Fruit fly (Drosophila melanogaster): ENCODE results near the gene Phs.
A peak's percentile ranks its signal among the peaks of the same experiment; 100 is the strongest.

The Phs gene

dm6 chr3L:15641590-15642019, 21.9 kb downstream of the Phs start:
- peak; percentile 45 for TF ChIP-seq CG8301 (tag; optimal IDR thresholded peaks at IDR 0.05)
- TF ChIP-seq CG15710 (tag; optimal IDR thresholded peaks at IDR 0.05): peak; percentile 54
- peak; percentile 32 for TF ChIP-seq CG17806 (tag; optimal IDR thresholded peaks at IDR 0.05)
- peak; percentile 47 for TF ChIP-seq CG9948 (tag; optimal IDR thresholded peaks at IDR 0.05)
- TF ChIP-seq Ets98B (GFP tag; IDR thresholded peaks at IDR 0.05): no peak
- peak; percentile 28 for TF ChIP-seq Snoo (tag; optimal IDR thresholded peaks at IDR 0.05)
- TF ChIP-seq fd96Ca (GFP tag; IDR thresholded peaks at IDR 0.05): no peak
- no peak for TF ChIP-seq gl (tag; optimal IDR thresholded peaks at IDR 0.05)
- TF ChIP-seq Pif1A (GFP tag; optimal IDR thresholded peaks at IDR 0.05): peak; percentile 11
- peak; percentile 51 for TF ChIP-seq CG14655 (GFP tag; optimal IDR thresholded peaks at IDR 0.05)
- TF ChIP-seq CG4496 (GFP tag; IDR thresholded peaks at IDR 0.05): 0 out of 3 replicates have a peak, but pooled peaks have one; percentile 21
- no peak for TF ChIP-seq rn (GFP tag; IDR thresholded peaks at IDR 0.05)
- no peak for TF ChIP-seq CG32121 (GFP tag; IDR thresholded peaks at IDR 0.05)
- no peak for TF ChIP-seq EcR (GFP tag; optimal IDR thresholded peaks at IDR 0.05)
- peak; percentile 81 for TF ChIP-seq CG8159 (tag; optimal IDR thresholded peaks at IDR 0.05)
- no peak for TF ChIP-seq CG10348 (GFP tag; IDR thresholded peaks at IDR 0.05)
- no peak for TF ChIP-seq Pif1B (GFP tag; optimal IDR thresholded peaks at IDR 0.05)
- TF ChIP-seq D1 (tag; optimal IDR thresholded peaks at IDR 0.05): no peak
- 0 out of 2 replicates have a peak, but pooled peaks have one; percentile 7 for TF ChIP-seq CG12605 (GFP tag; IDR thresholded peaks at IDR 0.05)

DNA sequence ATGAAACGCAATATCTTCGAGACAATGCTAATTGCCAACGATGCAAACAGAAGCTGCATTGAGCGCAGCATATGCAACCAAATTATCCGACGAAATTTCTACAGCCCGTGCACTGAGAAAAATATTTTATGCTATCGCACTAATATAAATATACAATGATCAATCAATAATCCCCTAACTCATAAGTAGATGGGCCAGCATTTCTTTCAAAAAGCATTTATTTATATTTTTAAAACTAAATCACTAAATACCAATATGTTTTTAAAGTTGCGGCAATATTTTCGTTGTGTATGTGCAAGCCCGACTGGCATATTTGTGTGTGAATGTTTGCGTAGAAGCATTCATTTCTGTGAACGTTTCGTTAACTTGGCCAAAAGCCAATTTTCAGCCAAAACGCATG, 26.5 kb downstream of the Phs start:
- TF ChIP-seq CG9948 (tag; optimal IDR thresholded peaks at IDR 0.05) (no peak), CG10348 (GFP tag; IDR thresholded peaks at IDR 0.05) (no peak), EcR (GFP tag; optimal IDR thresholded peaks at IDR 0.05) (no peak), CG8159 (tag; optimal IDR thresholded peaks at IDR 0.05) (no peak), CG14655 (GFP tag; optimal IDR thresholded peaks at IDR 0.05) (no peak), CG4496 (GFP tag; IDR thresholded peaks at IDR 0.05) (no peak), fd96Ca (GFP tag; IDR thresholded peaks at IDR 0.05) (no peak), CG12605 (GFP tag; IDR thresholded peaks at IDR 0.05) (no peak), Pif1B (GFP tag; optimal IDR thresholded peaks at IDR 0.05) (no peak), Ets98B (GFP tag; IDR thresholded peaks at IDR 0.05) (no peak), Snoo (tag; optimal IDR thresholded peaks at IDR 0.05) (no peak), CG17806 (tag; optimal IDR thresholded peaks at IDR 0.05) (no peak)

dm6 chr3L:15647712-15648621, 28.3 kb downstream of the Phs start, which contains the start of the genes comm3 and CG43083:
Gene comm3 (minus strand): TSS chr3L:15647762.
Gene CG43083 (plus strand): TSS chr3L:15648571.
- no peak for TF ChIP-seq CG8301 (tag; optimal IDR thresholded peaks at IDR 0.05)
- no peak for TF ChIP-seq CG8159 (tag; optimal IDR thresholded peaks at IDR 0.05)
- TF ChIP-seq Pif1B (GFP tag; optimal IDR thresholded peaks at IDR 0.05): no peak

dm6 chr3L:15649561-15649960, 29.9 kb downstream of the Phs start, which contains the start of the genes Eig71Ea and Eig71Eb:
Gene Eig71Ea (minus strand): TSS chr3L:15649661.
Gene Eig71Eb (plus strand): TSS chr3L:15649936.
- no peak for TF ChIP-seq Pif1B (GFP tag; optimal IDR thresholded peaks at IDR 0.05)
- no peak for TF ChIP-seq Snoo (tag; optimal IDR thresholded peaks at IDR 0.05)
- TF ChIP-seq CG12605 (GFP tag; IDR thresholded peaks at IDR 0.05): no peak
- TF ChIP-seq CG32121 (GFP tag; IDR thresholded peaks at IDR 0.05): no peak
- TF ChIP-seq CG13204 (GFP tag; optimal IDR thresholded peaks at IDR 0.05): no peak
- no peak for TF ChIP-seq CG15710 (tag; optimal IDR thresholded peaks at IDR 0.05)
- no peak for TF ChIP-seq CG8301 (tag; optimal IDR thresholded peaks at IDR 0.05)
- no peak for TF ChIP-seq CG8159 (tag; optimal IDR thresholded peaks at IDR 0.05)
- no peak for TF ChIP-seq rn (GFP tag; IDR thresholded peaks at IDR 0.05)
- no peak for TF ChIP-seq CG17806 (tag; optimal IDR thresholded peaks at IDR 0.05)
- no peak for TF ChIP-seq CG9948 (tag; optimal IDR thresholded peaks at IDR 0.05)
- no peak for TF ChIP-seq gl (tag; optimal IDR thresholded peaks at IDR 0.05)
- TF ChIP-seq EcR (GFP tag; optimal IDR thresholded peaks at IDR 0.05): no peak

dm6 chr3L:15650552-15650951, 30.9 kb downstream of the Phs start, which contains the start of gene CG43084:
Gene CG43084 (plus strand): TSS chr3L:15650852.
- no peak for TF ChIP-seq CG17806 (tag; optimal IDR thresholded peaks at IDR 0.05)
- TF ChIP-seq Pif1A (GFP tag; optimal IDR thresholded peaks at IDR 0.05): no peak
- no peak for TF ChIP-seq CG10348 (GFP tag; IDR thresholded peaks at IDR 0.05)
- TF ChIP-seq rn (GFP tag; IDR thresholded peaks at IDR 0.05): no peak
- TF ChIP-seq CG14655 (GFP tag; optimal IDR thresholded peaks at IDR 0.05): no peak
- no peak for TF ChIP-seq D1 (tag; optimal IDR thresholded peaks at IDR 0.05)

DNA sequence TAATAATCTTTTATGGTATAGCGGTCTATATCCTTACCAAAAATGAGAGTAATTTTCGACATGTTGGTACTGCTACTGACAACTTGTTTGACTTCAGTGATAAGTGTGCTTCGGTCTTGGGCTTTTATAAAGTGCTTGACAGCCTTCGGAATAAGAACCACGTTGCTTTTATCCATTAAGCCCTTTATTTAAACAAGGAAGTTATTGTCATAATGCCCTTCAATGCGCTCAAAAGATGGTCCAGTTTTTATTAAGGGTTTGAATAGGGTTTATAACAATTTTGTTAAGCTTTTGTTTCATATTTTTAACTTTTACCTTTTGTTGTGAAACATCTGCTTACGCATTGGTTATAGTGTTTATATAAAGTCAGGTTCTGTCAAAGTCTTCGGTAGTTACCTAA, 32.5 kb downstream of the Phs start, which contains the start of the genes Eig71Ec and Eig71Ed:
TSS of gene Eig71Ec (minus strand) at position 101 of the 400 bp plus-strand sequence.
TSS of gene Eig71Ed (plus strand) at position 384 of the 400 bp plus-strand sequence.
- TF ChIP-seq CG34367 (tag; optimal IDR thresholded peaks at IDR 0.05) (no peak), CG32121 (GFP tag; IDR thresholded peaks at IDR 0.05) (no peak), gl (tag; optimal IDR thresholded peaks at IDR 0.05) (no peak), Snoo (tag; optimal IDR thresholded peaks at IDR 0.05) (no peak), CG8301 (tag; optimal IDR thresholded peaks at IDR 0.05) (no peak), CG12605 (GFP tag; IDR thresholded peaks at IDR 0.05) (no peak), EcR (GFP tag; optimal IDR thresholded peaks at IDR 0.05) (no peak), CG14655 (GFP tag; optimal IDR thresholded peaks at IDR 0.05) (no peak), D1 (tag; optimal IDR thresholded peaks at IDR 0.05) (no peak), CG8159 (tag; optimal IDR thresholded peaks at IDR 0.05) (no peak)

Measured in whole organism, pupa.